Fruit fly (Drosophila melanogaster): ENCODE data around the gene CG15725.
A peak's percentile ranks its signal among the peaks of the same experiment; 100 is the strongest.

CG15725 gene

DNA sequence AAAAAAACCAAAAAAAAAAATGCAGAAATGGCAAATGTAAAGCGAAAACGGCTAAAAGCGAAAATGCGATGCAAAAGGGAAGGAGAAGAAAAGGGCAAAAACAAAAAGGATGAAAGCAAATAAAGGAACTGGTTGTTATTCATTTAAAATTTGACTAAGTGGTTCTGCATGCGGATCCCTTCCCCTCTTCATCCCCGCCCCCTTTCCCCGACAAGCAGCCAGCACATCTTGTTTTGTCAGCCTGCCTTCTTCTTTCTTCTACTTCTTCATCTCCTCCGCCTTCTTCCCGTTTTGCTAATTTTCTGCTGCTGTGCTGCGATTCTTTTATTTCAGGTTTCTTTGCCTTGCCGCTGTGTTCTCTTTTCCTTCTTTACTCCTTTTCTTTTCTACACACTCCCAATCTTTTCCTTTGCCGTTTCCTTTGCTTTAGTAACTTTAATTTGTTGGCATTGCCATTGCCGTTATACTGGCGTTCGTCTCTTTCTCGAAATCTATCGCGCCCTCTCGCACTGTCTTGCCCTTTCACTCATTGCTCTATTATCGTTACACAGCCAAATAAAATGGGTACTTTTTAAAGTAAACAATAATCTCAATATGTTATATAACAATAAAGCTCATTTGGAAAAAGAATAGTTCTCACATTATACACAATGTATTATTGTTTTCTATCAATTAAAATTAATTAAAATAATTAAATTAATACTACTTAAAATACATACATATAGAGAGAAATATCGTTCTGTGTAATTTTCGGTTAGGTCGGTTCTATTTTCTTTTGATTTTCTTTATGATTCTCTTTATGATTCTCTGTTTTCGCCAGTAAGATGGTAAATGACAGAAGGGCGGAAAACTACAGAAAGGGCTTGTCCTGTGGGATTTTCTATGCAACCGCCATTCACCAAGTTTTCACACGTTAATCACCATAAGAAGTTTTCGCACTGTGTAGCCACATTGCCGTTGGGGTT is 42.4 kb downstream of the CG15725 start:
- TF ChIP-seq fkh (GFP tag; optimal IDR thresholded peaks at IDR 0.05) = no peak
- peak; percentile 31 for TF ChIP-seq CG16779 (tag; optimal IDR thresholded peaks at IDR 0.05)
- peak; percentile 31 for TF ChIP-seq spab (GFP tag; optimal IDR thresholded peaks at IDR 0.05)
- peak; percentile 19; the same call in 1 of the 2 replicates for TF ChIP-seq CG15336 (GFP tag; IDR thresholded peaks at IDR 0.05)
- TF ChIP-seq CG9139 (GFP tag; optimal IDR thresholded peaks at IDR 0.05) = no peak
- peak; percentile 52 for TF ChIP-seq Sox15 (GFP tag; optimal IDR thresholded peaks at IDR 0.05)
- TF ChIP-seq dac (GFP tag; optimal IDR thresholded peaks at IDR 0.05) = no peak
- TF ChIP-seq Smox (GFP tag; optimal IDR thresholded peaks at IDR 0.05) = peak; percentile 59
- TF ChIP-seq CG7368 (GFP tag; optimal IDR thresholded peaks at IDR 0.05) = no peak
- no peak for TF ChIP-seq Eip75B (GFP tag; optimal IDR thresholded peaks at IDR 0.05)
- TF ChIP-seq net (GFP tag; optimal IDR thresholded peaks at IDR 0.05) = peak; percentile 34
- no peak for TF ChIP-seq Gug (GFP tag; IDR thresholded peaks at IDR 0.05)
- TF ChIP-seq Ets96B (tag; optimal IDR thresholded peaks at IDR 0.05) = peak; percentile 58
- TF ChIP-seq svp (GFP tag) = peak; percentile 83
- TF ChIP-seq CG10631 (GFP tag; optimal IDR thresholded peaks at IDR 0.05) = peak; percentile 63
- no peak for TF ChIP-seq CG11294 (GFP tag; IDR thresholded peaks at IDR 0.05)
- TF ChIP-seq Hr38 (GFP tag; optimal IDR thresholded peaks at IDR 0.05) = no peak
- TF ChIP-seq vri (GFP tag; optimal IDR thresholded peaks at IDR 0.05) = no peak
- peak; percentile 68 for TF ChIP-seq CG32006 (GFP tag; optimal IDR thresholded peaks at IDR 0.05)
- peak; percentile 37 for TF ChIP-seq lz (GFP tag; optimal IDR thresholded peaks at IDR 0.05)
- TF ChIP-seq Sox14 (GFP tag; optimal IDR thresholded peaks at IDR 0.05) = peak; percentile 15
- TF ChIP-seq CG6792 (GFP tag; optimal IDR thresholded peaks at IDR 0.05) = peak; percentile 39
- peak; percentile 70 for TF ChIP-seq CG34406 (GFP tag; optimal IDR thresholded peaks at IDR 0.05)
- TF ChIP-seq acj6 (GFP tag; optimal IDR thresholded peaks at IDR 0.05) = peak; percentile 62
- TF ChIP-seq CG10669 (GFP tag; optimal IDR thresholded peaks at IDR 0.05) = peak; percentile 44
- TF ChIP-seq Eip78C (GFP tag) = peak; percentile 89
- peak; percentile 46 to 58 for TF ChIP-seq ss (GFP tag; optimal IDR thresholded peaks at IDR 0.05)
- TF ChIP-seq topi (GFP tag; optimal IDR thresholded peaks at IDR 0.05) = peak; percentile 64
- TF ChIP-seq Hr4 (GFP tag; optimal IDR thresholded peaks at IDR 0.05) = peak; percentile 17
- peak; percentile 16; the same call in 2 of the 3 replicates for TF ChIP-seq CG8119 (GFP tag; IDR thresholded peaks at IDR 0.05)
- no peak for TF ChIP-seq fd59A (GFP tag; optimal IDR thresholded peaks at IDR 0.05)
- peak; percentile 61 for TF ChIP-seq OdsH (GFP tag; optimal IDR thresholded peaks at IDR 0.05)
- peak; percentile 25 for TF ChIP-seq CG11902 (GFP tag; optimal IDR thresholded peaks at IDR 0.05)
- no peak for TF ChIP-seq Lpt (GFP tag; optimal IDR thresholded peaks at IDR 0.05)
- peak; percentile 43 for TF ChIP-seq CG6276 (GFP tag; optimal IDR thresholded peaks at IDR 0.05)
- TF ChIP-seq esn (GFP tag; optimal IDR thresholded peaks at IDR 0.05) = peak; percentile 52
- peak; percentile 86 for TF ChIP-seq CG6163 (GFP tag; IDR thresholded peaks at IDR 0.05)
- peak; percentile 38 for TF ChIP-seq Sox102F (GFP tag; optimal IDR thresholded peaks at IDR 0.05)
- TF ChIP-seq Eip93F (GFP tag; optimal IDR thresholded peaks at IDR 0.05) = peak; percentile 22
- TF ChIP-seq pdm3 (GFP tag; optimal IDR thresholded peaks at IDR 0.05) = peak; percentile 40
- peak; percentile 30 for TF ChIP-seq Met (GFP tag; optimal IDR thresholded peaks at IDR 0.05)
- TF ChIP-seq dsx (GFP tag; optimal IDR thresholded peaks at IDR 0.05; ENCODE audit: poor library complexity, severe bottlenecking) = no peak
- TF ChIP-seq salr (GFP tag; optimal IDR thresholded peaks at IDR 0.05) = peak in 1 of 2 experiments; percentile 70
- TF ChIP-seq CG11762 (GFP tag; optimal IDR thresholded peaks at IDR 0.05; ENCODE audit: insufficient read depth) = peak; percentile 23
- peak; percentile 60 for TF ChIP-seq CG3032 (tag; optimal IDR thresholded peaks at IDR 0.05)
- TF ChIP-seq CG6854 (GFP tag; optimal IDR thresholded peaks at IDR 0.05) = no peak
- no peak for TF ChIP-seq Blimp-1 (GFP tag; optimal IDR thresholded peaks at IDR 0.05)
- peak; percentile 66 for TF ChIP-seq CG8632 (GFP tag; optimal IDR thresholded peaks at IDR 0.05)
- peak; percentile 64 for TF ChIP-seq CG3919 (GFP tag; optimal IDR thresholded peaks at IDR 0.05)

All from whole organism, prepupa.